Worm (Caenorhabditis elegans) whole organism, L2 larva: Measurements from ENCODE around the gene ccm-2.

ENCODE experiments used
- F13H6.1 ChIP-seq: sonication (generic microtip); optimal IDR thresholded peaks from 2 replicates; lab custom pipeline; 2016; ENCODE audit warnings: missing genetic modification characterization, missing compliant biosample characterization
- blmp-1 ChIP-seq: sonication (generic microtip); optimal IDR thresholded peaks from 2 replicates; lab custom pipeline; 2017; ENCODE audit warnings: missing genetic modification characterization, mild to moderate bottlenecking, missing compliant biosample characterization, antibody characterized with exemption, moderate library complexity; ENCODE audit not compliant: insufficient read depth
- egl-27 ChIP-seq: sonication (generic microtip); optimal IDR thresholded peaks from 3 replicates; lab custom pipeline; 2017; ENCODE audit warnings: missing biosample characterization, missing genetic modification reagents, missing genetic modification characterization
- fos-1 ChIP-seq: fragments of 150-350 bp; optimal IDR thresholded peaks from 2 replicates; lab custom pipeline; 2014; ENCODE audit warnings: missing biosample characterization, missing genetic modification characterization
- nhr-77 ChIP-seq: fragments of 150-350 bp; optimal IDR thresholded peaks from 2 replicates; lab custom pipeline; 2014; ENCODE audit warnings: missing biosample characterization, missing genetic modification characterization

DNA sequence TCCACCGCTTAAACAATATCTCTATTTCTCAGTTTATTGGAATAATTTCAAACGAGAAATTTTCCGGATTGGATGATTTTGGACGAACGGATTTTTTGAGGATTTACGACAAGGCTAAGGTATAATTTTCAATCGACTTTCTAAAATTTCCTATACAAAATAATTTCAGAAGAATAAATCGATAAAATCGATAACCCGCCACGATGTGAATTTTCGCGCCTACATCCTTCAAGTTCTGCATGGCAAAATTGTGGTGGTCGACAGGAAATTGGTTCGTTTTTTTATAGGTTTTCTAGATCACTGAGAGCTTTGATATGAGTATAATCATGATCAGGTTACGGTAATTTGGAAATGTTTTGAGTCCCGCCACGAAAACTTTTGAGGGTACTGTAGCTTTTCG is 544 bp downstream of the ccm-2 start:
- no peak for TF ChIP-seq fos-1
- TF ChIP-seq blmp-1 = no peak
- no peak for TF ChIP-seq F13H6.1 (tag; lab: Kevin White, UChicago)
- TF ChIP-seq egl-27 (tag; lab: Kevin White, UChicago) = no peak
- no peak for TF ChIP-seq nhr-77 (tag; lab: Kevin White, UChicago)
